Fruit fly (Drosophila melanogaster): ENCODE results near the gene CG3225.

CG3225 gene

DNA sequence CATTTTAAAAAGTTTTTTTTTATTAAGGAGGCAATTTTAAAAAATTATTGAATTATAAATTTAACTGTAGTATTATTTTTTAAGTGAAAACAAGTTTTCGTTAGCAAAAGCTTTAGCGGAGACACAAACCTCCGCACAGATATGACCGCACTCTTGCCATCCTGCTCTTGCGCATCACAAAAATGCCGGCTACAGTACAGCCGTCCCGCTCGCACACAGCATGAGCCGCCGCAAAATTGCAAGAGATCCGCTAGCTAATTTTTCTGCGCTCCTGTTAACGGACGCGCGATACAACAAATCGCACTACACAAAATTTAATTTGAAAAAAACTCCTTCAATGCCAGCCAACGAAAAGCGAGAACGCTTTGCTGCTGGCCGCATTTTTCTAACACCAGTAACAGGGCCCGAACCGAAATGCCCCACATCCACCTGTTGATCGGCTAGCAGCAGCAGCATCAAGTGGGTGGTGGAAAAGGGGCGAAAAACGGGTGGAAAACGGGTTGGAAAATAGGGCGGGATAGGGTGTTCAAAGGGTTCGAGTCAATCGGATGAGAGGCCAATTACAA, 7.9 kb downstream of the CG3225 start (continued):
- TF ChIP-seq CG3838 (GFP tag; optimal IDR thresholded peaks at IDR 0.05) (no peak), bcd (GFP tag; optimal IDR thresholded peaks at IDR 0.05) (peak; percentile 4), dmrt99B (tag; optimal IDR thresholded peaks at IDR 0.05) (no peak), ac (GFP tag; optimal IDR thresholded peaks at IDR 0.05) (no peak), Ets65A (GFP tag) (peak; percentile 36), run (tag; optimal IDR thresholded peaks at IDR 0.05) (peak; percentile 32), Gsc (GFP tag; IDR thresholded peaks at IDR 0.05) (no peak), CG3281 (GFP tag; optimal IDR thresholded peaks at IDR 0.05) (no peak), grn (GFP tag; optimal IDR thresholded peaks at IDR 0.05) (no peak), CG13123 (GFP tag; optimal IDR thresholded peaks at IDR 0.05) (no peak), CG9797 (GFP tag; optimal IDR thresholded peaks at IDR 0.05) (no peak), CG13296 (GFP tag; optimal IDR thresholded peaks at IDR 0.05) (no peak), tna (GFP tag; IDR thresholded peaks at IDR 0.05; ENCODE audit: partially characterized antibody) (peak; percentile 68; the same call in 1 of the 2 replicates), Gug (GFP tag; IDR thresholded peaks at IDR 0.05) (no peak), CG8388 (GFP tag; optimal IDR thresholded peaks at IDR 0.05) (peak; percentile 40), Dref (GFP tag; IDR thresholded peaks at IDR 0.05) (no peak), CG10147 (GFP tag; optimal IDR thresholded peaks at IDR 0.05) (peak; percentile 55), CG4820 (GFP tag; optimal IDR thresholded peaks at IDR 0.05) (no peak), Hand (GFP tag; optimal IDR thresholded peaks at IDR 0.05) (no peak), CG4617 (GFP tag; optimal IDR thresholded peaks at IDR 0.05; ENCODE audit: borderline replicate concordance) (no peak), psq (GFP tag; optimal IDR thresholded peaks at IDR 0.05) (no peak), lov (optimal IDR thresholded peaks at IDR 0.05) (no peak), lov (GFP tag; IDR thresholded peaks at IDR 0.05) (no peak), pfk (GFP tag; optimal IDR thresholded peaks at IDR 0.05) (no peak), CG16813 (GFP tag; IDR thresholded peaks at IDR 0.05; ENCODE audit: partially characterized antibody) (0 out of 3 replicates have a peak, but pooled peaks have one; percentile 46), ap (GFP tag; IDR thresholded peaks at IDR 0.05) (no peak), cas (GFP tag; IDR thresholded peaks at IDR 0.05) (no peak), CG14710 (tag; optimal IDR thresholded peaks at IDR 0.05) (peak; percentile 37), Hr51 (GFP tag; optimal IDR thresholded peaks at IDR 0.05) (peak; percentile 2 to 62), Taf1 (GFP tag; IDR thresholded peaks at IDR 0.05) (no peak), org-1 (GFP tag; optimal IDR thresholded peaks at IDR 0.05) (no peak), MESR4 (GFP tag; optimal IDR thresholded peaks at IDR 0.05) (no peak), Elba2 (GFP tag; optimal IDR thresholded peaks at IDR 0.05) (no peak), Sin3A (optimal IDR thresholded peaks at IDR 0.05) (no peak), tin (GFP tag; optimal IDR thresholded peaks at IDR 0.05) (no peak), Ets97D (GFP tag; optimal IDR thresholded peaks at IDR 0.05) (peak; percentile 39), nmo (GFP tag; optimal IDR thresholded peaks at IDR 0.05) (peak; percentile 69), chinmo (GFP tag; IDR thresholded peaks at IDR 0.05; ENCODE audit: partially characterized antibody) (peak; percentile 91), CG6654 (GFP tag; optimal IDR thresholded peaks at IDR 0.05) (no peak), stc (GFP tag; IDR thresholded peaks at IDR 0.05) (peak; percentile 27; the same call in 1 of the 2 replicates), CG17186 (GFP tag; optimal IDR thresholded peaks at IDR 0.05) (no peak), CG10366 (GFP tag; IDR thresholded peaks at IDR 0.05) (peak; percentile 13; the same call in 1 of the 2 replicates), Dip3 (GFP tag; optimal IDR thresholded peaks at IDR 0.05) (no peak), HmgZ (tag; optimal IDR thresholded peaks at IDR 0.05) (peak; percentile 89), tll (GFP tag; optimal IDR thresholded peaks at IDR 0.05) (no peak), CG11085 (GFP tag; IDR thresholded peaks at IDR 0.05) (no peak; the same call in 1 of the 2 replicates), inv (GFP tag; IDR thresholded peaks at IDR 0.05; ENCODE audit: partially characterized antibody) (no peak), disco-r (GFP tag; optimal IDR thresholded peaks at IDR 0.05) (no peak), crp (GFP tag; optimal IDR thresholded peaks at IDR 0.05) (peak in 1 of 2 experiments; percentile 48), ssp (GFP tag; IDR thresholded peaks at IDR 0.05) (no peak)

Measured in whole organism, embryonic.